Worm (Caenorhabditis elegans) whole organism, L4 larva: ENCODE data around the gene Y17G9B.5.

ENCODE experiments used
- D1046.2 ChIP-seq: fragments of 200-800 bp; sonication (Bioruptor generic); IDR thresholded peaks from 2 replicates; pipeline ENCODE4 v1.3.6; 2022; ENCODE audit warnings: missing genetic modification characterization, missing compliant biosample characterization
- F10B5.3 ChIP-seq: sonication (generic microtip); optimal IDR thresholded peaks from 2 replicates; lab custom pipeline; 2016; ENCODE audit warnings: mild to moderate bottlenecking, missing genetic modification characterization, missing compliant biosample characterization
- F26F4.8 ChIP-seq: fragments of 200-800 bp; sonication (Bioruptor generic); conservative IDR thresholded peaks from 2 replicates; pipeline ENCODE4 v1.3.6; 2022; ENCODE audit warnings: missing genetic modification characterization, missing compliant biosample characterization
- F44E2.7 ChIP-seq: fragments of 200-800 bp; sonication (Bioruptor generic); IDR thresholded peaks from 2 replicates; pipeline ENCODE4 v2.1.2; 2022; ENCODE audit warnings: missing genetic modification characterization, missing compliant biosample characterization
- F49E8.2 ChIP-seq: sonication (generic microtip); optimal IDR thresholded peaks from 2 replicates; lab custom pipeline; 2016; ENCODE audit warnings: missing compliant biosample characterization, mild to moderate bottlenecking, missing genetic modification characterization, borderline replicate concordance
- R02D3.7 ChIP-seq: fragments of 150-350 bp; sonication (generic microtip); optimal IDR thresholded peaks from 3 replicates; lab custom pipeline; 2014; ENCODE audit warnings: missing biosample characterization, missing genetic modification characterization
- Y48G9A.11 ChIP-seq: fragments of 200-800 bp; sonication (Bioruptor generic); IDR thresholded peaks from 2 replicates; pipeline ENCODE4 v1.3.6; 2022; ENCODE audit warnings: missing genetic modification reagents, missing genetic modification characterization, missing compliant biosample characterization
- aha-1 ChIP-seq: fragments of 150-350 bp; peaks from one replicate; lab custom pipeline; 2014; ENCODE audit warnings: missing biosample characterization, missing genetic modification characterization
- ceh-20 ChIP-seq: fragments of 200-800 bp; sonication (Bioruptor generic); IDR thresholded peaks from 2 replicates; pipeline ENCODE4 v1.3.6; 2022; ENCODE audit warnings: missing genetic modification reagents, missing genetic modification characterization, missing compliant biosample characterization
- ctbp-1 ChIP-seq: fragments of 200-800 bp; sonication (Bioruptor generic); IDR thresholded peaks from 2 replicates; pipeline ENCODE4 v1.3.6; 2022; ENCODE audit warnings: missing genetic modification reagents, missing genetic modification characterization, missing compliant biosample characterization
- daf-12 ChIP-seq: fragments of 150-350 bp; optimal IDR thresholded peaks from 2 replicates; lab custom pipeline; 2014; ENCODE audit warnings: missing biosample characterization, missing genetic modification reagents, missing genetic modification characterization
- daf-19 ChIP-seq: fragments of 200-800 bp; sonication (Bioruptor generic); conservative IDR thresholded peaks from 2 replicates; pipeline ENCODE4 v1.3.6; 2022; ENCODE audit warnings: missing genetic modification characterization, missing compliant biosample characterization
- daf-8 ChIP-seq: fragments of 200-800 bp; sonication (Bioruptor generic); IDR thresholded peaks from 2 replicates; pipeline ENCODE4 v1.3.6; 2022; ENCODE audit warnings: missing genetic modification characterization, missing compliant biosample characterization
- dmd-8 ChIP-seq: fragments of 200-800 bp; sonication (Bioruptor generic); IDR thresholded peaks from 2 replicates; pipeline ENCODE4 v1.3.6; 2022; ENCODE audit warnings: missing genetic modification characterization, missing compliant biosample characterization
- dmd-9 ChIP-seq: fragments of 200-800 bp; sonication (Bioruptor generic); IDR thresholded peaks from 2 replicates; pipeline ENCODE4 v1.3.6; 2022; ENCODE audit warnings: missing genetic modification reagents, missing genetic modification characterization, missing compliant biosample characterization
- dpl-1 ChIP-seq: fragments of 150-350 bp; optimal IDR thresholded peaks from 2 replicates; lab custom pipeline; 2014; ENCODE audit warnings: missing biosample characterization, missing genetic modification reagents, missing genetic modification characterization
- dve-1 ChIP-seq: sonication (generic microtip); optimal IDR thresholded peaks from 2 replicates; lab custom pipeline; 2017; ENCODE audit warnings: antibody characterized with exemption, mild to moderate bottlenecking, missing genetic modification characterization, missing compliant biosample characterization; ENCODE audit not compliant: insufficient read depth
- egl-27 ChIP-seq: sonication (generic microtip); optimal IDR thresholded peaks from 3 replicates; lab custom pipeline; 2017; ENCODE audit warnings: missing biosample characterization, missing genetic modification reagents, missing genetic modification characterization
- egl-43 ChIP-seq: fragments of 200-800 bp; sonication (Bioruptor generic); IDR thresholded peaks from 2 replicates; pipeline ENCODE4 v1.3.6; 2022; ENCODE audit warnings: missing genetic modification reagents, missing genetic modification characterization, missing compliant biosample characterization
- hif-1 ChIP-seq, 2 experiments: sonication (generic microtip); optimal IDR thresholded peaks; 2 replicates each; lab custom pipeline; 2016 to 2017; ENCODE audit warnings: missing compliant biosample characterization in 2 of 2, missing genetic modification characterization in 2 of 2, missing genetic modification reagents in 2 of 2, missing genotype in 2 of 2, mild to moderate bottlenecking in 1 of 2
- lin-1 ChIP-seq: fragments of 200-800 bp; sonication (Bioruptor generic); IDR thresholded peaks from 2 replicates; pipeline ENCODE4 v1.3.6; 2022; ENCODE audit warnings: missing genetic modification reagents, missing genetic modification characterization, missing compliant biosample characterization
- lin-29 ChIP-seq: fragments of 200-800 bp; sonication (Bioruptor generic); IDR thresholded peaks from 2 replicates; pipeline ENCODE4 v1.3.6; 2022; ENCODE audit warnings: missing genetic modification reagents, missing genetic modification characterization, missing compliant biosample characterization
- lin-38 ChIP-seq: fragments of 200-800 bp; sonication (Bioruptor generic); IDR thresholded peaks from 2 replicates; pipeline ENCODE4 v1.3.6; 2022; ENCODE audit warnings: missing genetic modification reagents, missing genetic modification characterization, missing compliant biosample characterization
- madf-5 ChIP-seq, 2 experiments: fragments of 200-800 bp; sonication (Bioruptor generic); IDR thresholded peaks; 2 replicates each; pipeline ENCODE4 v1.3.6; 2022; ENCODE audit warnings: missing compliant biosample characterization in 2 of 2, missing genetic modification characterization in 2 of 2
- mdl-1 ChIP-seq, 2 experiments: fragments of 150-350 bp in 1 of 2; sonication (generic microtip) in 1 of 2; optimal IDR thresholded peaks; 2 replicates each; lab custom pipeline; 2014 to 2017; ENCODE audit warnings: missing biosample characterization in 2 of 2, missing genetic modification characterization in 2 of 2
- mdt-29 ChIP-seq: fragments of 200-800 bp; sonication (Bioruptor generic); IDR thresholded peaks from 2 replicates; pipeline ENCODE4 v1.3.6; 2022; ENCODE audit warnings: missing genetic modification reagents, missing genetic modification characterization, missing compliant biosample characterization
- mep-1 ChIP-seq: fragments of 150-350 bp; sonication (generic microtip); optimal IDR thresholded peaks from 3 replicates; lab custom pipeline; 2014; ENCODE audit warnings: missing biosample characterization, missing genetic modification characterization
- mes-2 ChIP-seq: sonication (generic microtip); optimal IDR thresholded peaks from 2 replicates; lab custom pipeline; 2016; ENCODE audit warnings: missing genotype, mild to moderate bottlenecking, missing genetic modification characterization, missing compliant biosample characterization; ENCODE audit not compliant: poor library complexity, severe bottlenecking
- mxl-2 ChIP-seq: fragments of 200-800 bp; sonication (Bioruptor generic); conservative IDR thresholded peaks from 2 replicates; pipeline ENCODE4 v1.3.6; 2022; ENCODE audit warnings: missing genetic modification reagents, missing genetic modification characterization, missing compliant biosample characterization
- mxl-3 ChIP-seq: fragments of 200-800 bp; sonication (Bioruptor generic); optimal IDR thresholded peaks from 2 replicates; lab custom pipeline; 2018; ENCODE audit warnings: mild to moderate bottlenecking, missing genetic modification characterization, missing compliant biosample characterization
- nhr-102 ChIP-seq: sonication (generic microtip); optimal IDR thresholded peaks from 2 replicates; lab custom pipeline; 2016; ENCODE audit warnings: mild to moderate bottlenecking, missing genetic modification characterization, moderate library complexity, missing compliant biosample characterization
- nhr-237 ChIP-seq: sonication (generic microtip); optimal IDR thresholded peaks from 2 replicates; lab custom pipeline; 2017; ENCODE audit warnings: missing biosample characterization, missing genetic modification characterization
- nhr-28 ChIP-seq: fragments of 150-350 bp; optimal IDR thresholded peaks from 2 replicates; lab custom pipeline; 2014; ENCODE audit warnings: missing biosample characterization, missing genetic modification characterization
- nhr-42 ChIP-seq: fragments of 200-800 bp; sonication (Bioruptor generic); IDR thresholded peaks from 2 replicates; pipeline ENCODE4 v1.3.6; 2022; ENCODE audit warnings: missing genetic modification characterization, missing compliant biosample characterization
- php-3 ChIP-seq: fragments of 200-800 bp; sonication (Bioruptor generic); IDR thresholded peaks from 2 replicates; pipeline ENCODE4 v1.3.6; 2022; ENCODE audit warnings: missing genetic modification reagents, missing genetic modification characterization, missing compliant biosample characterization
- pqm-1 ChIP-seq: sonication (generic microtip); optimal IDR thresholded peaks from 2 replicates; lab custom pipeline; 2017; ENCODE audit warnings: missing biosample characterization, missing genetic modification characterization
- saeg-2 ChIP-seq: fragments of 200-800 bp; sonication (Bioruptor generic); IDR thresholded peaks from 2 replicates; pipeline ENCODE4 v1.3.6; 2022; ENCODE audit warnings: missing genetic modification reagents, missing genetic modification characterization, missing compliant biosample characterization
- spr-1 ChIP-seq: sonication (generic microtip); optimal IDR thresholded peaks from 2 replicates; lab custom pipeline; 2016; ENCODE audit warnings: mild to moderate bottlenecking, missing genetic modification characterization, missing compliant biosample characterization
- spr-3 ChIP-seq: fragments of 200-800 bp; sonication (Bioruptor generic); optimal IDR thresholded peaks from 2 replicates; lab custom pipeline; 2018; ENCODE audit warnings: mild to moderate bottlenecking, missing genetic modification characterization, missing compliant biosample characterization
- tag-97 ChIP-seq: fragments of 200-800 bp; sonication (Bioruptor generic); IDR thresholded peaks from 2 replicates; pipeline ENCODE4 v1.3.6; 2022; ENCODE audit warnings: missing genetic modification characterization, missing compliant biosample characterization
- unc-62 ChIP-seq, 3 experiments: fragments of 150-350 bp in 1 of 3; sonication (generic microtip); optimal IDR thresholded peaks in 2 of 3; peaks in 1 of 3; 1 replicate in 1 of 3; 2 replicates in 2 of 3; lab custom pipeline; 2014 to 2017; ENCODE audit warnings: missing biosample characterization in 3 of 3, missing genetic modification characterization in 3 of 3, missing genetic modification reagents in 3 of 3, missing genotype in 1 of 3
- zag-1 ChIP-seq: fragments of 150-350 bp; optimal IDR thresholded peaks from 2 replicates; lab custom pipeline; 2014; ENCODE audit warnings: missing biosample characterization, missing genetic modification characterization
- zip-11 ChIP-seq: fragments of 200-800 bp; sonication (Bioruptor generic); IDR thresholded peaks from 2 replicates; pipeline ENCODE4 v1.3.6; 2022; ENCODE audit warnings: missing genetic modification characterization, missing compliant biosample characterization

Gene Y17G9B.5

ce11 chrIV:4720522-4720921 lies 29.5 kb upstream of the Y17G9B.5 start (continued):
- peak; percentile 83; the same call in 1 of the 2 replicates for TF ChIP-seq tag-97
- TF ChIP-seq D1046.2 (GFP tag; lab: Robert Waterston, UW): peak; percentile 96
- TF ChIP-seq dpl-1 (GFP tag; lab: Kevin White, UChicago): peak; percentile 10
- TF ChIP-seq Y48G9A.11 (GFP tag; lab: Robert Waterston, UW): peak; percentile 75
- peak in 1 of 2 experiments; percentile 96; a peak in 2 of 4 replicates for TF ChIP-seq madf-5 (GFP tag; IDR thresholded peaks at IDR 0.05; lab: Robert Waterston, UW)
- peak; percentile 86 for TF ChIP-seq lin-1
- TF ChIP-seq lin-29 (GFP tag; lab: Robert Waterston, UW): peak; percentile 98
- TF ChIP-seq daf-8: peak; percentile 74; the same call in 1 of the 2 replicates
- TF ChIP-seq mes-2: peak; percentile 72
- peak; percentile 99 for TF ChIP-seq nhr-42 (GFP tag; lab: Robert Waterston, UW)
- TF ChIP-seq egl-43 (GFP tag; lab: Robert Waterston, UW): peak; percentile 95
- peak; percentile 97 for TF ChIP-seq dmd-9 (GFP tag; lab: Robert Waterston, UW)
- peak; percentile 14 for TF ChIP-seq spr-1 (tag; lab: Kevin White, UChicago)

ce11 chrIV:4721247-4721646 lies 28.8 kb upstream of the Y17G9B.5 start:
- TF ChIP-seq lin-38: peak; percentile 72

ce11 chrIV:4723687-4724086 lies 26.4 kb upstream of the Y17G9B.5 start:
- TF ChIP-seq mep-1 (tag; lab: Kevin White, UChicago) (no peak), Y48G9A.11 (GFP tag; lab: Robert Waterston, UW) (no peak), aha-1 (no peak), nhr-28 (tag; lab: Kevin White, UChicago) (no peak), mdl-1 (tag; optimal IDR thresholded peaks at IDR 0.05; lab: Kevin White, UChicago) (no peak), hif-1 (tag; optimal IDR thresholded peaks at IDR 0.05; lab: Kevin White, UChicago) (no peak), unc-62 (GFP tag; optimal IDR thresholded peaks at IDR 0.05 in 1 of 2; lab: Kevin White, UChicago) (peak in 1 of 2 experiments; percentile 61), unc-62 (tag; optimal IDR thresholded peaks at IDR 0.05; lab: Kevin White, UChicago) (no peak), zag-1 (no peak), pqm-1 (tag; lab: Kevin White, UChicago) (no peak)

ce11 chrIV:4724562-4724961 lies 25.5 kb upstream of the Y17G9B.5 start, which contains the start of gene K08F11.1:
Gene K08F11.1 (plus strand): TSS chrIV:4724862.
- TF ChIP-seq nhr-237 (no peak), Y48G9A.11 (GFP tag; lab: Robert Waterston, UW) (no peak), R02D3.7 (tag; lab: Kevin White, UChicago) (no peak), daf-12 (no peak), mep-1 (tag; lab: Kevin White, UChicago) (no peak), spr-3 (no peak), egl-27 (tag; lab: Kevin White, UChicago) (no peak), zag-1 (no peak), mdt-29 (no peak), daf-19 (GFP tag; lab: Robert Waterston, UW) (no peak), mxl-2 (GFP tag; lab: Robert Waterston, UW) (no peak)

- TF ChIP-seq ceh-20 (GFP tag; lab: Robert Waterston, UW) (peak; percentile 100), tag-97 (peak; percentile 99), dmd-8 (GFP tag; lab: Robert Waterston, UW) (peak; percentile 81), mxl-3 (peak; percentile 5), D1046.2 (GFP tag; lab: Robert Waterston, UW) (peak; percentile 99), F10B5.3 (tag; lab: Kevin White, UChicago) (peak; percentile 81), madf-5 (GFP tag; IDR thresholded peaks at IDR 0.05; lab: Robert Waterston, UW) (peak; percentile 95 to 100), pqm-1 (tag; lab: Kevin White, UChicago) (peak; percentile 7), saeg-2 (peak; percentile 100), F44E2.7 (GFP tag; lab: Robert Waterston, UW) (peak; percentile 92), nhr-102 (tag; lab: Kevin White, UChicago) (peak; percentile 96), zip-11 (GFP tag; lab: Robert Waterston, UW) (0 out of 2 replicates have a peak, but pooled peaks have one; percentile 72), spr-1 (tag; lab: Kevin White, UChicago) (peak; percentile 89), dve-1 (peak; percentile 62), F26F4.8 (GFP tag; lab: Robert Waterston, UW) (0 out of 2 replicates have a peak, but pooled peaks have one; percentile 53), F49E8.2 (tag; lab: Kevin White, UChicago) (peak; percentile 49), Y48G9A.11 (GFP tag; lab: Robert Waterston, UW) (peak; percentile 96), ctbp-1 (GFP tag; lab: Robert Waterston, UW) (peak; percentile 99), php-3 (GFP tag; lab: Robert Waterston, UW) (peak; percentile 100)
These were observed 24.5 kb upstream of the Y17G9B.5 start for ce11 chrIV:4725478-4725920.
